Worm (Caenorhabditis elegans) whole organism, young adult: ENCODE measurements around the gene F57H12.6.

Experiments
- B0019.2 ChIP-seq: fragments of 200-800 bp; sonication (Bioruptor generic); conservative IDR thresholded peaks from 2 replicates; pipeline ENCODE4 v1.3.6; 2022; ENCODE audit warnings: missing genetic modification reagents, missing genetic modification characterization, missing compliant biosample characterization
- D2030.7 ChIP-seq: fragments of 200-800 bp; sonication (Bioruptor generic); IDR thresholded peaks from 2 replicates; pipeline ENCODE4 v1.3.6; 2022; ENCODE audit warnings: missing genetic modification reagents, missing genetic modification characterization, missing compliant biosample characterization
- F10E7.11 ChIP-seq: sonication (generic microtip); optimal IDR thresholded peaks from 2 replicates; lab custom pipeline; 2017; ENCODE audit warnings: mild to moderate bottlenecking, missing genetic modification characterization, moderate library complexity, missing compliant biosample characterization
- F33H1.4 ChIP-seq: fragments of 200-800 bp; sonication (Bioruptor generic); IDR thresholded peaks from 2 replicates; pipeline ENCODE4 v1.3.6; 2022; ENCODE audit warnings: missing genetic modification reagents, missing genetic modification characterization, missing compliant biosample characterization
- F52B5.7 ChIP-seq: sonication (generic microtip); optimal IDR thresholded peaks from 2 replicates; lab custom pipeline; 2016; ENCODE audit warnings: mild to moderate bottlenecking, missing genetic modification characterization, missing compliant biosample characterization
- F57A8.1 ChIP-seq: fragments of 200-800 bp; sonication (Bioruptor generic); optimal IDR thresholded peaks from 2 replicates; lab custom pipeline; 2018; ENCODE audit warnings: mild to moderate bottlenecking, missing genetic modification characterization, moderate library complexity, missing compliant biosample characterization
- K11D2.4 ChIP-seq: fragments of 200-800 bp; sonication (Bioruptor generic); IDR thresholded peaks from 2 replicates; pipeline ENCODE4 v1.3.6; 2022; ENCODE audit warnings: missing genetic modification reagents, missing genetic modification characterization, missing compliant biosample characterization
- K12H6.12 ChIP-seq: fragments of 200-800 bp; sonication (Bioruptor generic); optimal IDR thresholded peaks from 2 replicates; lab custom pipeline; 2018; ENCODE audit warnings: mild to moderate bottlenecking, missing genetic modification characterization, missing compliant biosample characterization
- T07F8.4 ChIP-seq: sonication (generic microtip); optimal IDR thresholded peaks from 2 replicates; lab custom pipeline; 2016; ENCODE audit warnings: mild to moderate bottlenecking, missing genetic modification characterization, moderate library complexity, missing compliant biosample characterization
- T26A5.8 ChIP-seq: sonication (generic microtip); optimal IDR thresholded peaks from 2 replicates; lab custom pipeline; 2016; ENCODE audit warnings: missing genetic modification characterization, missing compliant biosample characterization
- Y53F4B.3 ChIP-seq: fragments of 200-800 bp; sonication (Bioruptor generic); IDR thresholded peaks from 2 replicates; pipeline ENCODE4 v1.3.6; 2022; ENCODE audit warnings: missing genetic modification reagents, missing genetic modification characterization, missing compliant biosample characterization
- aptf-3 ChIP-seq: fragments of 200-800 bp; sonication (Bioruptor generic); IDR thresholded peaks from 2 replicates; pipeline ENCODE4 v1.3.6; 2022; ENCODE audit warnings: missing genetic modification characterization, missing compliant biosample characterization
- attf-5 ChIP-seq: fragments of 200-800 bp; sonication (Bioruptor generic); optimal IDR thresholded peaks from 2 replicates; lab custom pipeline; 2018; ENCODE audit warnings: mild to moderate bottlenecking, missing genetic modification characterization, missing compliant biosample characterization
- bed-2 ChIP-seq: fragments of 200-800 bp; sonication (Bioruptor generic); IDR thresholded peaks from 2 replicates; pipeline ENCODE4 v1.3.6; 2022; ENCODE audit warnings: missing genetic modification reagents, missing genetic modification characterization, missing compliant biosample characterization
- ceh-100 ChIP-seq: fragments of 200-800 bp; sonication (Bioruptor generic); IDR thresholded peaks from 2 replicates; pipeline ENCODE4 v1.3.6; 2022; ENCODE audit warnings: missing genetic modification reagents, missing genetic modification characterization, missing compliant biosample characterization
- ceh-79 ChIP-seq: sonication (generic microtip); optimal IDR thresholded peaks from 2 replicates; lab custom pipeline; 2017; ENCODE audit warnings: mild to moderate bottlenecking, missing genetic modification characterization, missing compliant biosample characterization
- die-1 ChIP-seq: sonication (generic microtip); optimal IDR thresholded peaks from 2 replicates; lab custom pipeline; 2016; ENCODE audit warnings: missing genotype, mild to moderate bottlenecking, missing genetic modification characterization, missing compliant biosample characterization
- efl-1 ChIP-seq: fragments of 150-350 bp; optimal IDR thresholded peaks from 2 replicates; lab custom pipeline; 2014; ENCODE audit warnings: missing biosample characterization, missing genetic modification reagents, missing genetic modification characterization
- egl-44 ChIP-seq: fragments of 200-800 bp; sonication (Bioruptor generic); IDR thresholded peaks from 2 replicates; pipeline ENCODE4 v1.3.6; 2022; ENCODE audit warnings: missing genetic modification reagents, missing genetic modification characterization, missing compliant biosample characterization
- egrh-3 ChIP-seq: fragments of 200-800 bp; sonication (Bioruptor generic); IDR thresholded peaks from 2 replicates; pipeline ENCODE4 v1.3.6; 2022; ENCODE audit warnings: missing genetic modification reagents, missing genetic modification characterization, missing compliant biosample characterization
- hlh-26 ChIP-seq: fragments of 200-800 bp; sonication (Bioruptor generic); conservative IDR thresholded peaks from 2 replicates; pipeline ENCODE4 v1.3.6; 2022; ENCODE audit warnings: missing genetic modification reagents, missing genetic modification characterization, missing compliant biosample characterization
- hmg-20 ChIP-seq: fragments of 200-800 bp; sonication (Bioruptor generic); IDR thresholded peaks from 2 replicates; pipeline ENCODE4 v1.3.6; 2022; ENCODE audit warnings: missing genetic modification reagents, missing genetic modification characterization, missing compliant biosample characterization
- lin-26 ChIP-seq: fragments of 200-800 bp; sonication (Bioruptor generic); IDR thresholded peaks from 2 replicates; pipeline ENCODE4 v1.3.6; 2022; ENCODE audit warnings: missing genetic modification reagents, missing genetic modification characterization, missing compliant biosample characterization
- lin-54 ChIP-seq: fragments of 200-800 bp; sonication (Bioruptor generic); optimal IDR thresholded peaks from 2 replicates; lab custom pipeline; 2018; ENCODE audit warnings: mild to moderate bottlenecking, missing genetic modification characterization, missing compliant biosample characterization
- lsy-27 ChIP-seq: sonication (generic microtip); optimal IDR thresholded peaks from 2 replicates; lab custom pipeline; 2017; ENCODE audit warnings: missing genetic modification characterization, mild to moderate bottlenecking, missing compliant biosample characterization, antibody characterized with exemption, missing genotype, borderline replicate concordance; ENCODE audit not compliant: insufficient read depth
- nfyb-1 ChIP-seq: fragments of 200-800 bp; sonication (Bioruptor generic); IDR thresholded peaks from 2 replicates; pipeline ENCODE4 v1.3.6; 2022; ENCODE audit warnings: missing genetic modification reagents, missing genetic modification characterization, missing compliant biosample characterization
- pha-4 ChIP-seq: fragments of 150-350 bp; sonication (generic microtip); optimal IDR thresholded peaks from 2 replicates; lab custom pipeline; 2014; ENCODE audit warnings: missing biosample characterization, missing genetic modification reagents, missing genetic modification characterization
- repo-1 ChIP-seq: sonication (generic microtip); optimal IDR thresholded peaks from 2 replicates; lab custom pipeline; 2017; ENCODE audit warnings: mild to moderate bottlenecking, missing genetic modification characterization, missing compliant biosample characterization
- snpc-4 ChIP-seq, 5 experiments: fragments of 150-350 bp in 1 of 5; sonication (generic microtip) in 4 of 5; optimal IDR thresholded peaks; 2 replicates each; lab custom pipeline; 2014 to 2018; ENCODE audit warnings: missing genetic modification characterization in 5 of 5, missing biosample characterization in 3 of 5, antibody characterized with exemption in 2 of 5, mild to moderate bottlenecking in 2 of 5, missing compliant biosample characterization in 2 of 5, missing genotype in 2 of 5, moderate library complexity in 2 of 5, missing genetic modification reagents in 1 of 5
- unc-130 ChIP-seq: sonication (generic microtip); optimal IDR thresholded peaks from 2 replicates; lab custom pipeline; 2016; ENCODE audit warnings: missing genetic modification reagents, missing genetic modification characterization, missing compliant biosample characterization
- xnd-1 ChIP-seq: sonication (generic microtip); optimal IDR thresholded peaks from 2 replicates; lab custom pipeline; 2016; ENCODE audit warnings: missing genotype, missing genetic modification reagents, missing genetic modification characterization, missing compliant biosample characterization
- zfh-2 ChIP-seq: fragments of 200-800 bp; sonication (Bioruptor generic); conservative IDR thresholded peaks from 2 replicates; pipeline ENCODE4 v1.3.6; 2022; ENCODE audit warnings: missing genetic modification reagents, missing genetic modification characterization, missing compliant biosample characterization
- ztf-22 ChIP-seq: fragments of 200-800 bp; sonication (Bioruptor generic); optimal IDR thresholded peaks from 2 replicates; lab custom pipeline; 2018; ENCODE audit warnings: mild to moderate bottlenecking, missing genetic modification characterization, moderate library complexity, missing compliant biosample characterization
- ztf-6 ChIP-seq: fragments of 200-800 bp; sonication (Bioruptor generic); IDR thresholded peaks from 2 replicates; pipeline ENCODE4 v1.3.6; 2022; ENCODE audit warnings: missing genetic modification reagents, missing genetic modification characterization, missing compliant biosample characterization

The F57H12.6 gene

DNA sequence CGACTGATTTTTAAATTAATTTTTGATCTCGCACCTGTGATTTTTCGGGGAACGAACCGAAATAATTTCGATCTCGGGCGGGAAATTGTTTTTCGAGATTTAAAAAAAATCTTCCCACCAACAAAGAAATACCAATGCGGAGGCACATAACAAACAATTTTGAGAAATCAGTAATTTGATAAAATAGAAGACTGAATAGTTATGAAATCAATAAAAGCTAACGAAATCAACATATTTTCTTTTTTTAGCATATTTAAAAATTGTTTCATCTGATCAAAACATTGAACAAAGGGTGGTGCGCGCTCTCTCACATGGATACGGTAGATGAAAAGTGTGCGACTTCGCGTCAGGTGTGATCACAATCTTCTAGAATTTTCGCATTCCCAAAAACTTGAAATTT lies 18.0 kb downstream of the F57H12.6 start (continued):
- no peak for TF ChIP-seq egl-44 (GFP tag; lab: Robert Waterston, UW)
- TF ChIP-seq efl-1, result peak; percentile 93
- no peak for TF ChIP-seq F57A8.1 (GFP tag; lab: Kevin White, UChicago)
- peak; percentile 77 for TF ChIP-seq unc-130
- no peak for TF ChIP-seq F10E7.11 (tag; lab: Kevin White, UChicago)
- TF ChIP-seq bed-2 (GFP tag; lab: Robert Waterston, UW), result no peak
- no peak for TF ChIP-seq T26A5.8 (tag; lab: Kevin White, UChicago)
- no peak for TF ChIP-seq die-1 (tag; lab: Kevin White, UChicago)
- TF ChIP-seq F52B5.7 (tag; lab: Kevin White, UChicago), result no peak
- TF ChIP-seq pha-4 (tag; lab: Kevin White, UChicago), result no peak
- no peak for TF ChIP-seq repo-1
- peak; percentile 4 for TF ChIP-seq snpc-4 (GFP tag; optimal IDR thresholded peaks at IDR 0.05; lab: Kevin White, UChicago)
- TF ChIP-seq snpc-4 (tag; optimal IDR thresholded peaks at IDR 0.05; lab: Kevin White, UChicago), result peak in 2 of 4 experiments; percentile 44 to 49
- TF ChIP-seq xnd-1 (tag; lab: Kevin White, UChicago), result peak; percentile 71
- no peak for TF ChIP-seq ztf-22 (GFP tag; lab: Kevin White, UChicago)
- TF ChIP-seq ceh-79 (tag; lab: Kevin White, UChicago), result no peak
- TF ChIP-seq ztf-6 (GFP tag; lab: Robert Waterston, UW), result no peak
- peak; percentile 73 for TF ChIP-seq B0019.2
- no peak for TF ChIP-seq lsy-27 (tag; lab: Kevin White, UChicago)
- no peak for TF ChIP-seq T07F8.4
- no peak for TF ChIP-seq K11D2.4 (GFP tag; lab: Robert Waterston, UW)
- TF ChIP-seq K12H6.12 (tag; lab: Kevin White, UChicago), result no peak
- TF ChIP-seq D2030.7 (GFP tag; lab: Robert Waterston, UW), result peak; percentile 81
- TF ChIP-seq lin-26 (GFP tag; lab: Robert Waterston, UW), result no peak
- no peak for TF ChIP-seq hlh-26
- TF ChIP-seq aptf-3 (GFP tag; lab: Robert Waterston, UW), result no peak
- no peak for TF ChIP-seq hmg-20
- peak; percentile 52 for TF ChIP-seq lin-54 (GFP tag; lab: Kevin White, UChicago)
- no peak for TF ChIP-seq attf-5 (GFP tag; lab: Kevin White, UChicago)
- peak; percentile 66 for TF ChIP-seq F33H1.4 (GFP tag; lab: Robert Waterston, UW)
- no peak for TF ChIP-seq egrh-3 (GFP tag; lab: Robert Waterston, UW)
- no peak for TF ChIP-seq ceh-100 (GFP tag; lab: Robert Waterston, UW)

DNA sequence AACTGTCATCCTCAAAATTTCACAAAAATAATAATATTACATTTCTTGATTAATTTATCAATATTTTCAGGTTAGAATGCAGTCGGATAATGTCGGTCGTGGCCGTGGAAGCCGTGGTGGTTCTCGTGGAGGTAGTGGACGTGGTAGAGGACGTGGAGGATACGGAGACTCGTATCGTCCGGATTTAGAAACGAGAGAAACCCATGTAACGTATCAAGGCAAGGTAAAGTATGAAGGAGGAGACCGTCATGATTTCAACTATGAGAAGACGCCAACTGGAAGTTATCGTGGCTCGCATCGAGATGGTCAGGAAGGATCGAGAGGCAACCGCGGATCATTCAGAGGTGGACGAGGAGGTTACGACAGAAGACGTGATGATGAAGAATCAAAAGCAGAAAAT lies 18.6 kb downstream of the F57H12.6 start, which contains the start of gene frpr-10:
Gene frpr-10, plus strand, starts transcription at position 301 of the 400 bp plus-strand sequence.
- 0 out of 2 replicates have a peak, but pooled peaks have one; percentile 20 for TF ChIP-seq zfh-2 (GFP tag; lab: Robert Waterston, UW)
- no peak for TF ChIP-seq Y53F4B.3 (GFP tag; lab: Robert Waterston, UW)

DNA sequence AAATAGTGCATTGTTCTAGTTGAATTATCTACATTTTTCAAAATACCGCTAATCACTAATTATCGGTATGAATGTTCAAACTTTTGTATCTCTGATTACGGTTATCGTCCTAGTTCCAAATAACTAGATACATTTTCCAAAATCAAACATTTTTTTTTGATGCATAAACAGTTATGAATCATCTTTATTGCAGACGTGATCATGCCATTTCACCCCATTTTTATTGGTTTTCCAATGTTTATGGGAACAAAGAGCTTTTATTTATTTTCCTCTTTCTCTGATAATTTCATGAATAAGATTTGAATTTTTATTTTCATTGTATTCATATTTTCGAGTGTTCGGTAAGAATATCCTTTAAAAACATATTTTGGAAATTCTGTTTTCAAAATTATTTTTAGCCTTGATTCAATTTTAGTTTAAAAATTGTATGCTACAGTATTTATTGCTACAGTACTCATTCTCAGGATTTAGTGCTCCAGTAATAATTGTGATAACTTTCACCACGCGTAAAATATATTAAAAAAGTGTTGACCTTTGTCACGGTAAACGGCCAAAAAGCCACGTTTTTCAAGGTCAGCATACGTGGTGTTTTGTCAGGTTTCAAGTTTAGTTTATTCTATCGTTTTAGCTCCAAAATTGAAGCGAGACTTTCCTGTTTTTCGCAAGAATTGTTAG lies 19.3 kb downstream of the F57H12.6 start, which contains the start of gene csr-1:
Gene csr-1, plus strand, starts transcription at position 625 of the 675 bp plus-strand sequence.
- no peak for TF ChIP-seq nfyb-1 (GFP tag; lab: Robert Waterston, UW)
- no peak for TF ChIP-seq D2030.7 (GFP tag; lab: Robert Waterston, UW)
